Worm (Caenorhabditis elegans) whole organism, late embryonic: Measurements from ENCODE around the gene zipt-7.1.

Source experiments
- elt-2 ChIP-seq: sonication (generic microtip); optimal IDR thresholded peaks from 2 replicates; lab custom pipeline; 2016; ENCODE audit warnings: missing genetic modification reagents, missing genetic modification characterization, missing compliant biosample characterization
- pha-2 ChIP-seq: sonication (generic microtip); optimal IDR thresholded peaks from 2 replicates; lab custom pipeline; 2017; ENCODE audit warnings: mild to moderate bottlenecking, missing genetic modification characterization, missing compliant biosample characterization
- sox-2 ChIP-seq: fragments of 200-800 bp; sonication (Bioruptor generic); IDR thresholded peaks from 2 replicates; pipeline ENCODE4 v1.3.6; 2022; ENCODE audit warnings: missing genetic modification reagents, missing genetic modification characterization, missing compliant biosample characterization
- syd-9 ChIP-seq: sonication (generic microtip); optimal IDR thresholded peaks from 2 replicates; lab custom pipeline; 2016; ENCODE audit warnings: mild to moderate bottlenecking, missing genetic modification characterization, moderate library complexity, missing compliant biosample characterization
- tbx-2 ChIP-seq: sonication (generic microtip); optimal IDR thresholded peaks from 2 replicates; lab custom pipeline; 2016; ENCODE audit warnings: missing genetic modification characterization, missing compliant biosample characterization

ce11 chrIV:17267304-17267891 is 20.5 kb downstream of the zipt-7.1 start:
- TF ChIP-seq sox-2 (GFP tag; lab: Robert Waterston, UW), result no peak
- no peak for TF ChIP-seq tbx-2
- TF ChIP-seq pha-2 (tag; lab: Kevin White, UChicago), result no peak
- no peak for TF ChIP-seq elt-2 (tag; lab: Kevin White, UChicago)
- no peak for TF ChIP-seq syd-9 (tag; lab: Kevin White, UChicago)
